Fruit fly (Drosophila melanogaster) whole organism, embryonic: ENCODE measurements around the gene CG9514.

Experiments used
- ATbp ChIP-seq: fragments of 200-800 bp; sonication (Bioruptor generic); optimal IDR thresholded peaks from 2 replicates; lab custom pipeline; 2017; ENCODE audit warnings: missing biosample characterization, mild to moderate bottlenecking, missing genetic modification characterization, missing genetic modification reagents
- CG10209 ChIP-seq: fragments of 200-800 bp; sonication (Bioruptor generic); optimal IDR thresholded peaks from 3 replicates; lab custom pipeline; 2017; ENCODE audit warnings: missing biosample characterization, mild to moderate bottlenecking, missing genetic modification characterization, missing genetic modification reagents
- CG10543 ChIP-seq: fragments of 200-800 bp; sonication (Bioruptor generic); optimal IDR thresholded peaks from 3 replicates; lab custom pipeline; 2017; ENCODE audit warnings: missing biosample characterization, mild to moderate bottlenecking, missing genetic modification characterization, moderate library complexity
- CG12769 ChIP-seq: fragments of 200-800 bp; sonication (Bioruptor generic); optimal IDR thresholded peaks from 2 replicates; lab custom pipeline; 2019; ENCODE audit warnings: missing biosample characterization, mild to moderate bottlenecking, missing genetic modification characterization, moderate library complexity
- CG12942 ChIP-seq: fragments of 200-800 bp; sonication (Bioruptor generic); optimal IDR thresholded peaks from 3 replicates; lab custom pipeline; 2016; ENCODE audit warnings: missing biosample characterization, missing genetic modification characterization
- CG13424 ChIP-seq: fragments of 200-800 bp; sonication (Bioruptor generic); optimal IDR thresholded peaks from 2 replicates; lab custom pipeline; 2019; ENCODE audit warnings: missing biosample characterization, mild to moderate bottlenecking, missing genetic modification characterization, moderate library complexity
- CG17385 ChIP-seq: fragments of 200-800 bp; sonication (Bioruptor generic); optimal IDR thresholded peaks from 3 replicates; lab custom pipeline; 2018; ENCODE audit warnings: missing biosample characterization, mild to moderate bottlenecking, missing genetic modification characterization
- CG18262 ChIP-seq: fragments of 200-800 bp; optimal IDR thresholded peaks from 3 replicates; lab custom pipeline; 2019; ENCODE audit warnings: missing biosample characterization, mild to moderate bottlenecking, missing genetic modification characterization, moderate library complexity
- CG1832 ChIP-seq: fragments of 200-800 bp; sonication (Bioruptor generic); optimal IDR thresholded peaks from 2 replicates; lab custom pipeline; 2017; ENCODE audit warnings: missing biosample characterization, mild to moderate bottlenecking, missing genetic modification characterization, inconsistent platforms
- CG2120 ChIP-seq: fragments of 200-800 bp; sonication (Bioruptor generic); optimal IDR thresholded peaks from 3 replicates; lab custom pipeline; 2016; ENCODE audit warnings: missing biosample characterization, missing genetic modification characterization
- CG2199 ChIP-seq: fragments of 200-800 bp; sonication (Bioruptor generic); IDR thresholded peaks from 3 replicates; pipeline ENCODE4 v1.3.6; 2022; ENCODE audit warnings: missing biosample characterization, missing genetic modification characterization
- CG2712 ChIP-seq: fragments of 200-800 bp; optimal IDR thresholded peaks from 3 replicates; lab custom pipeline; 2019; ENCODE audit warnings: missing biosample characterization, mild to moderate bottlenecking, missing genetic modification characterization, moderate library complexity
- CG32772 ChIP-seq: fragments of 200-800 bp; sonication (Bioruptor generic); IDR thresholded peaks from 2 replicates; pipeline ENCODE4 v1.3.6; 2022; ENCODE audit warnings: missing biosample characterization, missing genetic modification characterization
- CG33213 ChIP-seq: fragments of 200-800 bp; sonication (Bioruptor generic); optimal IDR thresholded peaks from 3 replicates; lab custom pipeline; 2016; ENCODE audit warnings: missing biosample characterization, missing genetic modification characterization
- CG33557 ChIP-seq: fragments of 200-800 bp; sonication (Bioruptor generic); optimal IDR thresholded peaks from 2 replicates; lab custom pipeline; 2019; ENCODE audit warnings: missing biosample characterization, mild to moderate bottlenecking, missing genetic modification characterization, moderate library complexity
- CG3847 ChIP-seq: fragments of 200-800 bp; sonication (Bioruptor generic); IDR thresholded peaks from 2 replicates; pipeline ENCODE4 v1.3.6; 2022; ENCODE audit warnings: missing biosample characterization, missing genetic modification characterization
- CG6254 ChIP-seq: fragments of 200-800 bp; sonication (Bioruptor generic); optimal IDR thresholded peaks from 3 replicates; lab custom pipeline; 2017; ENCODE audit warnings: mild to moderate bottlenecking, missing biosample characterization, missing genetic modification reagents, missing genetic modification characterization
- CG6813 ChIP-seq: fragments of 200-800 bp; sonication (Bioruptor generic); optimal IDR thresholded peaks from 2 replicates; lab custom pipeline; 2017; ENCODE audit warnings: missing biosample characterization, missing genetic modification characterization, mild to moderate bottlenecking, moderate library complexity, missing genetic modification reagents
- CG7745 ChIP-seq: fragments of 200-800 bp; sonication (Bioruptor generic); optimal IDR thresholded peaks from 2 replicates; lab custom pipeline; 2018; ENCODE audit warnings: missing biosample characterization, mild to moderate bottlenecking, missing genetic modification characterization, moderate library complexity
- CG7928 ChIP-seq: fragments of 200-800 bp; sonication (Bioruptor generic); optimal IDR thresholded peaks from 2 replicates; lab custom pipeline; 2017; ENCODE audit warnings: missing biosample characterization, mild to moderate bottlenecking, missing genetic modification characterization
- CTCF ChIP-seq: fragments of 200-800 bp; sonication (Bioruptor generic); optimal IDR thresholded peaks from 2 replicates; lab custom pipeline; 2017; ENCODE audit warnings: missing biosample characterization, mild to moderate bottlenecking, missing genetic modification characterization, moderate library complexity
- D19A ChIP-seq: fragments of 200-800 bp; optimal IDR thresholded peaks from 3 replicates; lab custom pipeline; 2019; ENCODE audit warnings: missing biosample characterization, mild to moderate bottlenecking, missing genetic modification characterization, moderate library complexity
- Dad ChIP-seq: fragments of 200-800 bp; sonication (Bioruptor generic); optimal IDR thresholded peaks from 3 replicates; lab custom pipeline; 2016; ENCODE audit warnings: missing biosample characterization, missing genetic modification characterization
- Dip3 ChIP-seq: fragments of 200-800 bp; sonication (Bioruptor generic); optimal IDR thresholded peaks from 3 replicates; lab custom pipeline; 2016; ENCODE audit warnings: missing biosample characterization, missing genetic modification characterization
- Drgx ChIP-seq: fragments of 200-800 bp; sonication (Bioruptor generic); IDR thresholded peaks from 2 replicates; pipeline ENCODE4 v1.3.6; 2022; ENCODE audit warnings: missing biosample characterization, missing genetic modification characterization
- Fer1 ChIP-seq: fragments of 200-800 bp; sonication (Bioruptor generic); optimal IDR thresholded peaks from 2 replicates; lab custom pipeline; 2017; ENCODE audit warnings: missing biosample characterization, mild to moderate bottlenecking, missing genetic modification characterization
- Gug ChIP-seq: fragments of 200-800 bp; sonication (Bioruptor generic); IDR thresholded peaks from 4 replicates; pipeline ENCODE4 v1.3.6; 2022; ENCODE audit warnings: missing biosample characterization, missing genetic modification characterization
- H2.0 ChIP-seq: fragments of 200-800 bp; sonication (Bioruptor generic); IDR thresholded peaks from 2 replicates; pipeline ENCODE4 v1.3.6; 2022; ENCODE audit warnings: missing biosample characterization, missing genetic modification characterization
- HHEX ChIP-seq: fragments of 200-800 bp; sonication (Bioruptor generic); optimal IDR thresholded peaks from 3 replicates; lab custom pipeline; 2017; ENCODE audit warnings: missing biosample characterization, mild to moderate bottlenecking, missing genetic modification characterization, missing genetic modification reagents
- Nf-YC ChIP-seq: fragments of 200-800 bp; optimal IDR thresholded peaks from 3 replicates; lab custom pipeline; 2019; ENCODE audit warnings: missing biosample characterization, mild to moderate bottlenecking, missing genetic modification characterization, moderate library complexity
- Stat92E ChIP-seq, 3 experiments: fragments of >200 bp in 2 of 3; fragments of 200-800 bp in 1 of 3; sonication (Bioruptor generic) in 1 of 3; optimal IDR thresholded peaks; 2 replicates each; lab custom pipeline; 2017 to 2019; ENCODE audit warnings: missing biosample characterization in 3 of 3, missing genetic modification characterization in 3 of 3, mild to moderate bottlenecking in 1 of 3, moderate library complexity in 1 of 3
- Trl ChIP-seq, 3 experiments: fragments of >200 bp in 2 of 3; fragments of 200-800 bp in 1 of 3; sonication (Bioruptor generic) in 1 of 3; optimal IDR thresholded peaks; 2 replicates in 1 of 3; 3 replicates in 2 of 3; lab custom pipeline; 2016 to 2017; ENCODE audit warnings: missing biosample characterization in 1 of 3, missing genetic modification characterization in 1 of 3
- cato ChIP-seq: fragments of 200-800 bp; sonication (Bioruptor generic); optimal IDR thresholded peaks from 2 replicates; lab custom pipeline; 2016; ENCODE audit warnings: missing biosample characterization, missing genetic modification characterization, borderline replicate concordance
- croc ChIP-seq: fragments of 200-800 bp; sonication (Bioruptor generic); conservative IDR thresholded peaks from 3 replicates; pipeline ENCODE4 v1.3.6; 2022; ENCODE audit warnings: missing biosample characterization, missing genetic modification characterization
- crol ChIP-seq: fragments of 200-800 bp; sonication (Bioruptor generic); IDR thresholded peaks from 2 replicates; pipeline ENCODE4 v1.3.6; 2022; ENCODE audit warnings: missing biosample characterization, missing genetic modification characterization
- da ChIP-seq: fragments of 200-800 bp; sonication (Bioruptor generic); optimal IDR thresholded peaks from 2 replicates; lab custom pipeline; 2016; ENCODE audit warnings: missing biosample characterization, missing genetic modification characterization
- fd96Cb ChIP-seq: fragments of 200-800 bp; sonication (Bioruptor generic); optimal IDR thresholded peaks from 2 replicates; lab custom pipeline; 2018; ENCODE audit warnings: missing biosample characterization, mild to moderate bottlenecking, missing genetic modification characterization, moderate library complexity
- gfzf ChIP-seq: fragments of 200-800 bp; sonication (Bioruptor generic); optimal IDR thresholded peaks from 2 replicates; lab custom pipeline; 2016; ENCODE audit warnings: missing biosample characterization, mild to moderate bottlenecking, missing genetic modification characterization, moderate library complexity
- kay ChIP-seq: fragments of 200-800 bp; sonication (Bioruptor generic); optimal IDR thresholded peaks from 2 replicates; lab custom pipeline; 2016; ENCODE audit warnings: missing biosample characterization, missing genetic modification characterization
- luna ChIP-seq: fragments of 200-800 bp; sonication (Bioruptor generic); optimal IDR thresholded peaks from 2 replicates; lab custom pipeline; 2016; ENCODE audit warnings: missing biosample characterization, missing genetic modification characterization
- nmo ChIP-seq: fragments of 200-800 bp; sonication (Bioruptor generic); optimal IDR thresholded peaks from 2 replicates; lab custom pipeline; 2018; ENCODE audit warnings: missing biosample characterization, mild to moderate bottlenecking, missing genetic modification characterization, moderate library complexity
- nom ChIP-seq: fragments of 200-800 bp; sonication (Bioruptor generic); optimal IDR thresholded peaks from 2 replicates; lab custom pipeline; 2017; ENCODE audit warnings: missing biosample characterization, missing genetic modification characterization, mild to moderate bottlenecking, moderate library complexity, missing genetic modification reagents
- oc ChIP-seq: fragments of 200-800 bp; sonication (Bioruptor generic); optimal IDR thresholded peaks from 2 replicates; lab custom pipeline; 2018; ENCODE audit warnings: missing biosample characterization, mild to moderate bottlenecking, missing genetic modification characterization, moderate library complexity
- pnt ChIP-seq: fragments of 200-800 bp; sonication (Bioruptor generic); optimal IDR thresholded peaks from 3 replicates; lab custom pipeline; 2016; ENCODE audit warnings: missing biosample characterization, missing genetic modification characterization
- prd ChIP-seq, 3 experiments: fragments of >200 bp in 2 of 3; fragments of 200-800 bp in 1 of 3; sonication (Bioruptor generic) in 1 of 3; optimal IDR thresholded peaks in 2 of 3; IDR thresholded peaks in 1 of 3; 2 replicates in 2 of 3; 3 replicates in 1 of 3; pipeline versions ENCODE4 v1.3.6 to Lab custom; 2017 to 2022; ENCODE audit warnings: missing biosample characterization in 1 of 3, missing genetic modification characterization in 1 of 3
- row ChIP-seq: fragments of 200-800 bp; sonication (Bioruptor generic); IDR thresholded peaks from 3 replicates; pipeline ENCODE4 v1.3.6; 2022; ENCODE audit warnings: missing biosample characterization, missing genetic modification characterization
- scrt ChIP-seq: fragments of 200-800 bp; sonication (Bioruptor generic); optimal IDR thresholded peaks from 2 replicates; lab custom pipeline; 2018; ENCODE audit warnings: missing biosample characterization, mild to moderate bottlenecking, missing genetic modification characterization, moderate library complexity
- sim ChIP-seq: fragments of 200-800 bp; sonication (Bioruptor generic); IDR thresholded peaks from 2 replicates; pipeline ENCODE4 v1.3.6; 2022; ENCODE audit warnings: missing biosample characterization, missing genetic modification characterization
- sr ChIP-seq: fragments of 200-800 bp; sonication (Bioruptor generic); IDR thresholded peaks from 3 replicates; pipeline ENCODE4 v1.3.6; 2022; ENCODE audit warnings: missing biosample characterization, missing genetic modification characterization

The CG9514 gene

dm6 chrX:14882536-14883118 is 14.1 kb downstream of the CG9514 start, which contains the start of the genes CG45064 and CG45065 (continued):
- peak; percentile 71 for TF ChIP-seq CG6813
- TF ChIP-seq Dip3 (GFP tag; lab: Kevin White, UChicago) = peak; percentile 81
- peak; percentile 75 for TF ChIP-seq Fer1 (GFP tag; lab: Kevin White, UChicago)
- peak; percentile 80 for TF ChIP-seq CG6254 (GFP tag; lab: Kevin White, UChicago)
- peak; percentile 68 for TF ChIP-seq CG33213 (GFP tag; lab: Kevin White, UChicago)
- TF ChIP-seq CG7745 (tag; lab: Kevin White, UChicago) = no peak
- no peak for TF ChIP-seq CG33557 (GFP tag; lab: Kevin White, UChicago)
- TF ChIP-seq gfzf = no peak
- TF ChIP-seq CG12769 = peak; percentile 85
- TF ChIP-seq CG18262 = peak; percentile 87
- TF ChIP-seq nmo = peak; percentile 90
- no peak for TF ChIP-seq luna (GFP tag; lab: Kevin White, UChicago)
- TF ChIP-seq kay (GFP tag; lab: Kevin White, UChicago) = peak; percentile 59
- peak; percentile 55 for TF ChIP-seq CG3847 (GFP tag; lab: Robert Waterston, UW)
- TF ChIP-seq oc (tag; lab: Kevin White, UChicago) = peak; percentile 92
- peak; percentile 74 for TF ChIP-seq croc (GFP tag; lab: Robert Waterston, UW)
- TF ChIP-seq HHEX = peak; percentile 77
- peak; percentile 92; the same call in 2 of the 3 replicates for TF ChIP-seq CG2199 (GFP tag; lab: Robert Waterston, UW)
- TF ChIP-seq CG10543 (GFP tag; lab: Kevin White, UChicago) = peak; percentile 24
- TF ChIP-seq scrt (GFP tag; lab: Kevin White, UChicago) = peak; percentile 69
- TF ChIP-seq CG1832 (GFP tag; lab: Kevin White, UChicago) = no peak
- peak; percentile 45 for TF ChIP-seq Nf-YC (tag; lab: Kevin White, UChicago)
- peak; percentile 76 for TF ChIP-seq cato (GFP tag; lab: Kevin White, UChicago)
- peak; percentile 93 for TF ChIP-seq ATbp (GFP tag; lab: Kevin White, UChicago)
- TF ChIP-seq D19A (tag; lab: Kevin White, UChicago) = peak; percentile 81
- TF ChIP-seq Stat92E (GFP tag; optimal IDR thresholded peaks at IDR 0.05; lab: Kevin White, UChicago) = peak in 1 of 3 experiments; percentile 4
- TF ChIP-seq pnt (GFP tag; lab: Kevin White, UChicago) = peak; percentile 85
- peak; percentile 59 for TF ChIP-seq CG12942 (GFP tag; lab: Kevin White, UChicago)
- peak; percentile 79 for TF ChIP-seq CG17385
- TF ChIP-seq sr (GFP tag; lab: Robert Waterston, UW) = peak; percentile 74; the same call in 1 of the 3 replicates
- peak; percentile 65; the same call in 2 of the 4 replicates for TF ChIP-seq Gug (GFP tag; lab: Robert Waterston, UW)
- TF ChIP-seq CG7928 = peak; percentile 31
- TF ChIP-seq H2.0 (GFP tag; lab: Robert Waterston, UW) = peak; percentile 85
- peak; percentile 88 for TF ChIP-seq Drgx
- TF ChIP-seq row (GFP tag; lab: Robert Waterston, UW) = peak; percentile 81
- TF ChIP-seq sim = peak; percentile 79
- TF ChIP-seq da (GFP tag; lab: Kevin White, UChicago) = peak; percentile 55
- no peak for TF ChIP-seq Trl (optimal IDR thresholded peaks at IDR 0.05; lab: Kevin White, UChicago)
- TF ChIP-seq Trl (GFP tag; optimal IDR thresholded peaks at IDR 0.05; lab: Kevin White, UChicago) = peak; percentile 79
- TF ChIP-seq CG13424 = peak; percentile 88
- TF ChIP-seq CG32772 = peak; percentile 83
- peak; percentile 70 for TF ChIP-seq Dad (GFP tag; lab: Kevin White, UChicago)
- no peak for TF ChIP-seq nom
- TF ChIP-seq CG10209 (GFP tag; lab: Kevin White, UChicago) = peak; percentile 79
- no peak for TF ChIP-seq prd (optimal IDR thresholded peaks at IDR 0.05; lab: Kevin White, UChicago)
- peak; percentile 84 for TF ChIP-seq prd (GFP tag; IDR thresholded peaks at IDR 0.05; lab: Robert Waterston, UW)
- TF ChIP-seq fd96Cb (tag; lab: Kevin White, UChicago) = peak; percentile 89
- peak; percentile 79 for TF ChIP-seq CG2120 (GFP tag; lab: Kevin White, UChicago)
- TF ChIP-seq CTCF (GFP tag; lab: Kevin White, UChicago) = peak; percentile 50
- TF ChIP-seq crol = no peak
- peak; percentile 89 for TF ChIP-seq CG2712 (tag; lab: Kevin White, UChicago)
